Worm (Caenorhabditis elegans) whole organism, L1 larva: ENCODE results near the gene abu-12.

Source experiments
- C16A3.4 ChIP-seq: fragments of 150-350 bp; optimal IDR thresholded peaks from 2 replicates; lab custom pipeline; 2014; ENCODE audit warnings: missing biosample characterization, missing genetic modification characterization
- Y116A8C.19 ChIP-seq: sonication (generic microtip); optimal IDR thresholded peaks from 2 replicates; lab custom pipeline; 2016; ENCODE audit warnings: missing compliant biosample characterization, missing genetic modification characterization, borderline replicate concordance
- aly-2 ChIP-seq: fragments of 150-350 bp; optimal IDR thresholded peaks from 2 replicates; lab custom pipeline; 2014; ENCODE audit warnings: missing biosample characterization, missing genetic modification characterization
- blmp-1 ChIP-seq: fragments of 150-350 bp; optimal IDR thresholded peaks from 2 replicates; lab custom pipeline; 2014; ENCODE audit warnings: missing biosample characterization, missing genetic modification characterization
- ceh-63 ChIP-seq: fragments of 200-800 bp; sonication (Bioruptor generic); optimal IDR thresholded peaks from 2 replicates; lab custom pipeline; 2018; ENCODE audit warnings: mild to moderate bottlenecking, missing genetic modification characterization, missing compliant biosample characterization
- ceh-8 ChIP-seq: fragments of 200-800 bp; sonication (Bioruptor generic); optimal IDR thresholded peaks from 2 replicates; lab custom pipeline; 2018; ENCODE audit warnings: mild to moderate bottlenecking, missing genetic modification characterization, moderate library complexity, missing compliant biosample characterization
- ceh-82 ChIP-seq, 3 experiments: fragments of 150-350 bp in 1 of 3; sonication (generic microtip) in 2 of 3; optimal IDR thresholded peaks; 2 replicates each; lab custom pipeline; 2014 to 2017; ENCODE audit warnings: missing biosample characterization in 3 of 3, missing genetic modification characterization in 3 of 3
- ceh-88 ChIP-seq: fragments of 200-800 bp; sonication (Bioruptor generic); IDR thresholded peaks from 2 replicates; pipeline ENCODE4 v1.3.6; 2022; ENCODE audit warnings: missing genetic modification characterization, missing compliant biosample characterization
- ces-1 ChIP-seq: fragments of 150-350 bp; optimal IDR thresholded peaks from 2 replicates; lab custom pipeline; 2014; ENCODE audit warnings: missing biosample characterization, missing genetic modification reagents, missing genetic modification characterization
- dpl-1 ChIP-seq, 3 experiments: fragments of 150-350 bp in 2 of 3; sonication (generic microtip) in 1 of 3; optimal IDR thresholded peaks; 2 replicates each; lab custom pipeline; 2014 to 2017; ENCODE audit warnings: missing biosample characterization in 3 of 3, missing genetic modification characterization in 3 of 3, missing genetic modification reagents in 3 of 3
- dsc-1 ChIP-seq: sonication (generic microtip); optimal IDR thresholded peaks from 2 replicates; lab custom pipeline; 2016; ENCODE audit warnings: mild to moderate bottlenecking, missing genetic modification characterization, missing compliant biosample characterization
- efl-1 ChIP-seq, 4 experiments: fragments of 150-350 bp; optimal IDR thresholded peaks in 3 of 4; peaks in 1 of 4; 1 replicate in 1 of 4; 2 replicates in 3 of 4; lab custom pipeline; 2014; ENCODE audit warnings: missing biosample characterization in 2 of 4, missing genetic modification characterization in 2 of 4, missing genetic modification reagents in 2 of 4
- efl-3 ChIP-seq: fragments of 200-800 bp; sonication (Bioruptor generic); optimal IDR thresholded peaks from 2 replicates; lab custom pipeline; 2018; ENCODE audit warnings: mild to moderate bottlenecking, missing genetic modification characterization, missing compliant biosample characterization
- egl-13 ChIP-seq: sonication (generic microtip); optimal IDR thresholded peaks from 2 replicates; lab custom pipeline; 2016; ENCODE audit warnings: missing genotype, missing genetic modification reagents, missing genetic modification characterization, missing compliant biosample characterization
- elt-3 ChIP-seq, 6 experiments: fragments of 150-350 bp in 1 of 6; sonication (generic microtip); optimal IDR thresholded peaks; 2 replicates each; lab custom pipeline; 2017 to 2018; ENCODE audit warnings: missing biosample characterization in 6 of 6, missing genetic modification characterization in 6 of 6, inconsistent platforms in 1 of 6
- fkh-4 ChIP-seq: sonication (generic microtip); optimal IDR thresholded peaks from 2 replicates; lab custom pipeline; 2016; ENCODE audit warnings: missing compliant biosample characterization, missing genetic modification characterization, borderline replicate concordance
- fos-1 ChIP-seq: fragments of 150-350 bp; optimal IDR thresholded peaks from 2 replicates; lab custom pipeline; 2014; ENCODE audit warnings: missing biosample characterization, missing genetic modification characterization
- irx-1 ChIP-seq: sonication (generic microtip); optimal IDR thresholded peaks from 2 replicates; lab custom pipeline; 2016; ENCODE audit warnings: missing genetic modification characterization, missing compliant biosample characterization
- jun-1 ChIP-seq: fragments of 150-350 bp; optimal IDR thresholded peaks from 2 replicates; lab custom pipeline; 2014; ENCODE audit warnings: missing biosample characterization, missing genetic modification reagents, missing genetic modification characterization
- lin-15B ChIP-seq: fragments of 150-350 bp; sonication (generic microtip); optimal IDR thresholded peaks from 3 replicates; lab custom pipeline; 2014; ENCODE audit warnings: missing biosample characterization, missing genetic modification characterization
- lin-35 ChIP-seq, 2 experiments: fragments of 150-350 bp; optimal IDR thresholded peaks; 2 replicates each; lab custom pipeline; 2014; ENCODE audit warnings: missing biosample characterization in 2 of 2, missing genetic modification characterization in 2 of 2, missing genetic modification reagents in 2 of 2
- lir-3 ChIP-seq: sonication (generic microtip); optimal IDR thresholded peaks from 2 replicates; lab custom pipeline; 2016; ENCODE audit warnings: mild to moderate bottlenecking, missing genetic modification characterization, moderate library complexity, missing compliant biosample characterization; ENCODE audit not compliant: poor library complexity
- mab-9 ChIP-seq: fragments of 200-800 bp; sonication (Bioruptor generic); IDR thresholded peaks from 2 replicates; pipeline ENCODE4 v1.3.6; 2022; ENCODE audit warnings: missing genetic modification reagents, missing genetic modification characterization, missing compliant biosample characterization
- mef-2 ChIP-seq: fragments of 150-350 bp; optimal IDR thresholded peaks from 2 replicates; lab custom pipeline; 2014; ENCODE audit warnings: missing biosample characterization, missing genetic modification characterization
- mep-1 ChIP-seq: fragments of 150-350 bp; optimal IDR thresholded peaks from 2 replicates; lab custom pipeline; 2014; ENCODE audit warnings: missing biosample characterization, missing genetic modification characterization
- nhr-11 ChIP-seq: fragments of 150-350 bp; optimal IDR thresholded peaks from 2 replicates; lab custom pipeline; 2014; ENCODE audit warnings: missing biosample characterization, missing genetic modification characterization
- nhr-20 ChIP-seq: sonication (generic microtip); optimal IDR thresholded peaks from 2 replicates; lab custom pipeline; 2016; ENCODE audit warnings: mild to moderate bottlenecking, missing genetic modification characterization, missing compliant biosample characterization
- nhr-237 ChIP-seq: fragments of 150-350 bp; optimal IDR thresholded peaks from 2 replicates; lab custom pipeline; 2014; ENCODE audit warnings: missing biosample characterization, missing genetic modification characterization
- nhr-47 ChIP-seq: sonication (generic microtip); optimal IDR thresholded peaks from 2 replicates; lab custom pipeline; 2016; ENCODE audit warnings: mild to moderate bottlenecking, missing genetic modification characterization, moderate library complexity, missing compliant biosample characterization
- nhr-71 ChIP-seq: sonication (generic microtip); optimal IDR thresholded peaks from 2 replicates; lab custom pipeline; 2016; ENCODE audit warnings: mild to moderate bottlenecking, missing genetic modification characterization, moderate library complexity, missing compliant biosample characterization
- nhr-76 ChIP-seq: sonication (generic microtip); optimal IDR thresholded peaks from 2 replicates; lab custom pipeline; 2017; ENCODE audit warnings: missing biosample characterization, missing genetic modification characterization
- nhr-77 ChIP-seq: fragments of 150-350 bp; optimal IDR thresholded peaks from 2 replicates; lab custom pipeline; 2014; ENCODE audit warnings: missing biosample characterization, missing genetic modification characterization
- nhr-84 ChIP-seq: sonication (generic microtip); optimal IDR thresholded peaks from 2 replicates; lab custom pipeline; 2017; ENCODE audit warnings: missing biosample characterization, missing genetic modification characterization
- nhr-85 ChIP-seq: sonication (generic microtip); peaks from one replicate; lab custom pipeline; 2016; ENCODE audit warnings: missing genetic modification characterization, inconsistent platforms, missing compliant biosample characterization
- nhr-90 ChIP-seq: sonication (generic microtip); optimal IDR thresholded peaks from 2 replicates; lab custom pipeline; 2016; ENCODE audit warnings: mild to moderate bottlenecking, missing genetic modification characterization, missing compliant biosample characterization; ENCODE audit not compliant: poor library complexity
- pax-3 ChIP-seq: fragments of 200-800 bp; sonication (Bioruptor generic); optimal IDR thresholded peaks from 2 replicates; lab custom pipeline; 2018; ENCODE audit warnings: mild to moderate bottlenecking, missing genetic modification characterization, moderate library complexity, missing compliant biosample characterization
- pqm-1 ChIP-seq: sonication (generic microtip); optimal IDR thresholded peaks from 3 replicates; lab custom pipeline; 2017; ENCODE audit warnings: missing biosample characterization, missing genetic modification characterization
- skn-1 ChIP-seq: fragments of 150-350 bp; optimal IDR thresholded peaks from 2 replicates; lab custom pipeline; 2014; ENCODE audit warnings: missing biosample characterization, missing genetic modification characterization
- snpc-4 ChIP-seq: fragments of 150-350 bp; optimal IDR thresholded peaks from 2 replicates; lab custom pipeline; 2014; ENCODE audit warnings: missing biosample characterization, missing genetic modification characterization
- snu-23 ChIP-seq: sonication (generic microtip); optimal IDR thresholded peaks from 2 replicates; lab custom pipeline; 2016; ENCODE audit warnings: missing genetic modification characterization, missing compliant biosample characterization
- sptf-1 ChIP-seq: fragments of 150-350 bp; optimal IDR thresholded peaks from 2 replicates; lab custom pipeline; 2014; ENCODE audit warnings: missing biosample characterization, missing genetic modification characterization
- sup-37 ChIP-seq: fragments of 200-800 bp; sonication (Bioruptor generic); optimal IDR thresholded peaks from 2 replicates; lab custom pipeline; 2018; ENCODE audit warnings: mild to moderate bottlenecking, missing genetic modification characterization, missing compliant biosample characterization
- swsn-7 ChIP-seq: sonication (generic microtip); optimal IDR thresholded peaks from 2 replicates; lab custom pipeline; 2016; ENCODE audit warnings: missing genetic modification characterization, missing compliant biosample characterization
- tbx-2 ChIP-seq: sonication (generic microtip); optimal IDR thresholded peaks from 2 replicates; lab custom pipeline; 2016; ENCODE audit warnings: missing genetic modification characterization, missing compliant biosample characterization
- tlp-1 ChIP-seq: fragments of 150-350 bp; optimal IDR thresholded peaks from 2 replicates; lab custom pipeline; 2014; ENCODE audit warnings: missing biosample characterization, missing genetic modification characterization
- unc-130 ChIP-seq: fragments of 150-350 bp; optimal IDR thresholded peaks from 2 replicates; lab custom pipeline; 2017; ENCODE audit warnings: missing biosample characterization, missing genetic modification characterization, inconsistent platforms
- unc-30 ChIP-seq: sonication (generic microtip); optimal IDR thresholded peaks from 2 replicates; lab custom pipeline; 2017; ENCODE audit warnings: missing biosample characterization, missing genetic modification characterization
- unc-62 ChIP-seq: fragments of 150-350 bp; optimal IDR thresholded peaks from 2 replicates; lab custom pipeline; 2014; ENCODE audit warnings: missing biosample characterization, missing genetic modification reagents, missing genetic modification characterization
- xbp-1 ChIP-seq: sonication (generic microtip); optimal IDR thresholded peaks from 2 replicates; lab custom pipeline; 2016; ENCODE audit warnings: missing genetic modification characterization, missing compliant biosample characterization
- zag-1 ChIP-seq: fragments of 150-350 bp; optimal IDR thresholded peaks from 2 replicates; lab custom pipeline; 2014; ENCODE audit warnings: missing biosample characterization, missing genetic modification characterization
- zip-4 ChIP-seq: fragments of 200-800 bp; sonication (Bioruptor generic); optimal IDR thresholded peaks from 2 replicates; lab custom pipeline; 2018; ENCODE audit warnings: mild to moderate bottlenecking, missing genetic modification characterization, moderate library complexity, missing compliant biosample characterization
- ztf-11 ChIP-seq, 2 experiments: sonication (generic microtip); optimal IDR thresholded peaks; 2 replicates each; lab custom pipeline; 2016 to 2017; ENCODE audit warnings: missing genetic modification characterization in 2 of 2, missing biosample characterization in 1 of 2, missing compliant biosample characterization in 1 of 2

Gene abu-12

ce11 chrX:410073-410572 lies 47.3 kb downstream of the abu-12 start:
- TF ChIP-seq efl-1 (optimal IDR thresholded peaks at IDR 0.05; lab: Kevin White, UChicago) (peak; percentile 64 to 68), efl-1 (GFP tag; optimal IDR thresholded peaks at IDR 0.05 in 1 of 2; lab: Kevin White, UChicago) (peak in 1 of 2 experiments; percentile 94), ceh-8 (GFP tag; lab: Kevin White, UChicago) (peak; percentile 80), nhr-20 (peak; percentile 88), nhr-90 (tag; lab: Kevin White, UChicago) (peak; percentile 92), ceh-63 (GFP tag; lab: Kevin White, UChicago) (peak; percentile 31), C16A3.4 (tag; lab: Kevin White, UChicago) (peak; percentile 88), zip-4 (GFP tag; lab: Kevin White, UChicago) (peak; percentile 71), nhr-84 (tag; lab: Kevin White, UChicago) (no peak), tbx-2 (tag; lab: Kevin White, UChicago) (peak; percentile 89), unc-30 (no peak), snu-23 (GFP tag; lab: Kevin White, UChicago) (peak; percentile 98), nhr-47 (tag; lab: Kevin White, UChicago) (peak; percentile 97), ceh-82 (tag; optimal IDR thresholded peaks at IDR 0.05; lab: Kevin White, UChicago) (peak; percentile 77 to 92 (median 86)), egl-13 (tag; lab: Kevin White, UChicago) (peak; percentile 83), sptf-1 (tag; lab: Kevin White, UChicago) (no peak), elt-3 (tag; optimal IDR thresholded peaks at IDR 0.05; lab: Kevin White, UChicago) (peak in 3 of 6 experiments; percentile 20 to 79 (median 49)), unc-130 (no peak), lin-15B (tag; lab: Kevin White, UChicago) (no peak), nhr-11 (tag; lab: Kevin White, UChicago) (peak; percentile 40), pax-3 (tag; lab: Kevin White, UChicago) (peak; percentile 62), mep-1 (tag; lab: Kevin White, UChicago) (peak; percentile 88), fos-1 (tag; lab: Kevin White, UChicago) (peak; percentile 57), blmp-1 (tag; lab: Kevin White, UChicago) (peak; percentile 39), lin-35 (GFP tag; optimal IDR thresholded peaks at IDR 0.05; lab: Kevin White, UChicago) (peak; percentile 64 to 82), Y116A8C.19 (tag; lab: Kevin White, UChicago) (no peak), skn-1 (tag; lab: Kevin White, UChicago) (peak; percentile 70), unc-62 (GFP tag; lab: Kevin White, UChicago) (no peak), lir-3 (tag; lab: Kevin White, UChicago) (peak; percentile 78), dsc-1 (tag; lab: Kevin White, UChicago) (peak; percentile 96), irx-1 (peak; percentile 87), dpl-1 (GFP tag; optimal IDR thresholded peaks at IDR 0.05; lab: Kevin White, UChicago) (peak in 2 of 3 experiments; percentile 53), aly-2 (peak; percentile 77), mef-2 (peak; percentile 58), sup-37 (peak; percentile 66), zag-1 (tag; lab: Kevin White, UChicago) (no peak), fkh-4 (peak; percentile 48), nhr-237 (tag; lab: Kevin White, UChicago) (peak; percentile 87), tlp-1 (tag; lab: Kevin White, UChicago) (no peak), nhr-76 (tag; lab: Kevin White, UChicago) (peak; percentile 23), pqm-1 (tag; lab: Kevin White, UChicago) (peak; percentile 42), ces-1 (no peak), swsn-7 (tag; lab: Kevin White, UChicago) (peak; percentile 89), snpc-4 (tag; lab: Kevin White, UChicago) (peak; percentile 60), ceh-88 (GFP tag; lab: Robert Waterston, UW) (peak; percentile 67), mab-9 (GFP tag; lab: Robert Waterston, UW) (peak; percentile 57; the same call in 1 of the 2 replicates), nhr-77 (tag; lab: Kevin White, UChicago) (peak; percentile 86), nhr-85 (peak; percentile 89), efl-3 (GFP tag; lab: Kevin White, UChicago) (no peak), ztf-11 (tag; optimal IDR thresholded peaks at IDR 0.05; lab: Kevin White, UChicago) (peak in 1 of 2 experiments; percentile 66), nhr-71 (tag; lab: Kevin White, UChicago) (peak; percentile 93), jun-1 (tag; lab: Kevin White, UChicago) (peak; percentile 93), xbp-1 (tag; lab: Kevin White, UChicago) (peak; percentile 76)
